Fruit fly (Drosophila melanogaster) whole organism, adult: Measurements from ENCODE around the gene CG15308.
A peak's percentile ranks its signal among the peaks of the same experiment; 100 is the strongest.

Experiments used
- CG11617 ChIP-seq: fragments of 200-800 bp; sonication (Bioruptor generic); optimal IDR thresholded peaks from 2 replicates; lab custom pipeline; 2017; ENCODE audit warnings: mild to moderate bottlenecking, missing biosample characterization, missing genetic modification reagents, missing genetic modification characterization
- CG12768 ChIP-seq: fragments of 200-800 bp; sonication (Bioruptor generic); optimal IDR thresholded peaks from 2 replicates; lab custom pipeline; 2017; ENCODE audit warnings: missing biosample characterization, missing genetic modification characterization, mild to moderate bottlenecking, moderate library complexity, missing genetic modification reagents
- CG14711 ChIP-seq: fragments of 200-800 bp; sonication (Bioruptor generic); optimal IDR thresholded peaks from 2 replicates; lab custom pipeline; 2018; ENCODE audit warnings: missing biosample characterization, mild to moderate bottlenecking, missing genetic modification characterization, moderate library complexity
- CG1620 ChIP-seq: fragments of 200-800 bp; sonication (Bioruptor generic); optimal IDR thresholded peaks from 2 replicates; lab custom pipeline; 2016; ENCODE audit warnings: missing biosample characterization, missing genetic modification characterization
- CG33017 ChIP-seq: fragments of 200-800 bp; sonication (Bioruptor generic); optimal IDR thresholded peaks from 2 replicates; lab custom pipeline; 2018; ENCODE audit warnings: missing biosample characterization, mild to moderate bottlenecking, missing genetic modification characterization, moderate library complexity
- CG5204 ChIP-seq: fragments of 200-800 bp; sonication (Bioruptor generic); optimal IDR thresholded peaks from 2 replicates; lab custom pipeline; 2016; ENCODE audit warnings: missing biosample characterization, missing genetic modification characterization
- CG7045 ChIP-seq: fragments of 200-800 bp; sonication (Bioruptor generic); optimal IDR thresholded peaks from 2 replicates; lab custom pipeline; 2017; ENCODE audit warnings: missing biosample characterization, mild to moderate bottlenecking, missing genetic modification characterization
- CG7101 ChIP-seq: fragments of 200-800 bp; sonication (Bioruptor generic); optimal IDR thresholded peaks from 2 replicates; lab custom pipeline; 2018; ENCODE audit warnings: missing biosample characterization, mild to moderate bottlenecking, missing genetic modification characterization, moderate library complexity
- Clk ChIP-seq: fragments of 200-800 bp; sonication (Bioruptor generic); optimal IDR thresholded peaks from 2 replicates; lab custom pipeline; 2017; ENCODE audit warnings: missing biosample characterization, missing genetic modification characterization
- Crg-1 ChIP-seq: fragments of 200-800 bp; sonication (Bioruptor generic); optimal IDR thresholded peaks from 2 replicates; lab custom pipeline; 2016; ENCODE audit warnings: missing biosample characterization, missing genetic modification characterization
- Hr96 ChIP-seq: fragments of 200-800 bp; sonication (Bioruptor generic); optimal IDR thresholded peaks from 2 replicates; lab custom pipeline; 2016; ENCODE audit warnings: missing biosample characterization, missing genetic modification characterization
- Mnt ChIP-seq: fragments of 200-800 bp; sonication (Bioruptor generic); optimal IDR thresholded peaks from 2 replicates; lab custom pipeline; 2016; ENCODE audit warnings: missing biosample characterization, mild to moderate bottlenecking, missing genetic modification characterization
- bab1 ChIP-seq: fragments of 200-800 bp; sonication (Bioruptor generic); optimal IDR thresholded peaks from 3 replicates; lab custom pipeline; 2019; ENCODE audit warnings: missing biosample characterization, mild to moderate bottlenecking, missing genetic modification characterization, moderate library complexity
- cic ChIP-seq: fragments of 200-800 bp; sonication (Bioruptor generic); optimal IDR thresholded peaks from 2 replicates; lab custom pipeline; 2017; ENCODE audit warnings: missing biosample characterization, mild to moderate bottlenecking, missing genetic modification characterization, moderate library complexity
- cnc ChIP-seq, 2 experiments: fragments of >200 bp; optimal IDR thresholded peaks; 2 replicates each; lab custom pipeline; 2017
- kay ChIP-seq: fragments of 200-800 bp; sonication (Bioruptor generic); peaks from one replicate; lab custom pipeline; 2016; ENCODE audit warnings: missing biosample characterization, missing genetic modification characterization, borderline replicate concordance
- ovo ChIP-seq: fragments of 200-800 bp; sonication (Bioruptor generic); optimal IDR thresholded peaks from 2 replicates; lab custom pipeline; 2016; ENCODE audit warnings: missing biosample characterization, missing genetic modification characterization
- pad ChIP-seq: fragments of 200-800 bp; sonication (Bioruptor generic); optimal IDR thresholded peaks from 3 replicates; lab custom pipeline; 2017; ENCODE audit warnings: missing biosample characterization, missing genetic modification characterization, mild to moderate bottlenecking, moderate library complexity, missing genetic modification reagents
- tj ChIP-seq: fragments of 200-800 bp; sonication (Bioruptor generic); optimal IDR thresholded peaks from 3 replicates; lab custom pipeline; 2017; ENCODE audit warnings: missing biosample characterization, mild to moderate bottlenecking, missing genetic modification characterization, moderate library complexity
- toe ChIP-seq: fragments of 200-800 bp; sonication (Bioruptor generic); optimal IDR thresholded peaks from 2 replicates; lab custom pipeline; 2016; ENCODE audit warnings: missing biosample characterization, missing genetic modification characterization

The CG15308 gene

DNA sequence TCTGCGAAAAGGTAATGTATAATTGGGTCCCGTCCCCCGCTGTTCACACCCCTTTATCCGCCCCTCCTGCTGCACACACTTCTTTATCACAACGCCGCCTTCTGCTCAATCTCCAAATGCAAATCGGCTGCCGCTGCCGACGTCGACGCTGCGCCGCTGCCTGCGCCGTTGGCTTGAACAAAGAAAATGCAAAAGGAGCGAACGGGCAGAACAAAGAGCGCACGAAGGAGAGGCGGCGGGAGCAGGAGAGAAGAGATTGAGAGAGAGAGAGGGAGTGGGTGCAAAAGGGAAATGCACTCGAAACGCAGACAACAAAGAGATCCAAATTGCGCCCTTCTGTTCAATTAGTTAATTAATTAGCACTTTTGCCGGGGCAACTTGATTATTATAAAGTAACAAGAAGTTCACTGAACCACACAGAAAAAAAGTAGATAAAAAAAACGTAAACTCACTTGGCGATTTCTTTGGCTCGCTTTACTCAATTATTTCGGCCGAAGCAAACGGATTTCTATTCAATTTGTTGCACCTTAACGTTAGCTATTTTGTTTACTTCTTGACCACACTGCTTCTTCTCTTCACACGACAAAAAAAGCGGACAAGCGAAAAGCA is 9.3 kb downstream of the CG15308 start:
- TF ChIP-seq tj (peak; percentile 17), CG12768 (GFP tag; lab: Kevin White, UChicago) (no peak)

- TF ChIP-seq CG7045, result no peak
- TF ChIP-seq Crg-1 (GFP tag; lab: Kevin White, UChicago), result no peak
- no peak for TF ChIP-seq CG33017 (tag; lab: Kevin White, UChicago)
- no peak for TF ChIP-seq bab1 (GFP tag; lab: Kevin White, UChicago)
- TF ChIP-seq CG11617 (GFP tag; lab: Kevin White, UChicago), result no peak
- no peak for TF ChIP-seq tj
- TF ChIP-seq pad (GFP tag; lab: Kevin White, UChicago), result no peak
- no peak for TF ChIP-seq kay (GFP tag; lab: Kevin White, UChicago)
- no peak for TF ChIP-seq CG5204 (GFP tag; lab: Kevin White, UChicago)
- no peak for TF ChIP-seq CG12768 (GFP tag; lab: Kevin White, UChicago)
- TF ChIP-seq ovo (GFP tag; lab: Kevin White, UChicago), result no peak
- no peak for TF ChIP-seq Clk (GFP tag; lab: Kevin White, UChicago)
- no peak for TF ChIP-seq CG14711
Observed at dm6 chrX:10206086-10206485, 12.9 kb downstream of the CG15308 start.

- TF ChIP-seq CG11617 (GFP tag; lab: Kevin White, UChicago) (no peak), tj (no peak), CG7101 (no peak), CG1620 (GFP tag; lab: Kevin White, UChicago) (no peak), cic (GFP tag; lab: Kevin White, UChicago) (no peak), CG5204 (GFP tag; lab: Kevin White, UChicago) (no peak), cnc (optimal IDR thresholded peaks at IDR 0.05; lab: Kevin White, UChicago) (no peak), CG12768 (GFP tag; lab: Kevin White, UChicago) (no peak), Clk (GFP tag; lab: Kevin White, UChicago) (no peak), Mnt (no peak), Hr96 (no peak), Crg-1 (GFP tag; lab: Kevin White, UChicago) (no peak), CG7045 (no peak), toe (GFP tag; lab: Kevin White, UChicago) (no peak), kay (GFP tag; lab: Kevin White, UChicago) (no peak), ovo (GFP tag; lab: Kevin White, UChicago) (no peak), CG14711 (no peak)
Observed at dm6 chrX:10202595-10202994, 16.3 kb downstream of the CG15308 start.

DNA sequence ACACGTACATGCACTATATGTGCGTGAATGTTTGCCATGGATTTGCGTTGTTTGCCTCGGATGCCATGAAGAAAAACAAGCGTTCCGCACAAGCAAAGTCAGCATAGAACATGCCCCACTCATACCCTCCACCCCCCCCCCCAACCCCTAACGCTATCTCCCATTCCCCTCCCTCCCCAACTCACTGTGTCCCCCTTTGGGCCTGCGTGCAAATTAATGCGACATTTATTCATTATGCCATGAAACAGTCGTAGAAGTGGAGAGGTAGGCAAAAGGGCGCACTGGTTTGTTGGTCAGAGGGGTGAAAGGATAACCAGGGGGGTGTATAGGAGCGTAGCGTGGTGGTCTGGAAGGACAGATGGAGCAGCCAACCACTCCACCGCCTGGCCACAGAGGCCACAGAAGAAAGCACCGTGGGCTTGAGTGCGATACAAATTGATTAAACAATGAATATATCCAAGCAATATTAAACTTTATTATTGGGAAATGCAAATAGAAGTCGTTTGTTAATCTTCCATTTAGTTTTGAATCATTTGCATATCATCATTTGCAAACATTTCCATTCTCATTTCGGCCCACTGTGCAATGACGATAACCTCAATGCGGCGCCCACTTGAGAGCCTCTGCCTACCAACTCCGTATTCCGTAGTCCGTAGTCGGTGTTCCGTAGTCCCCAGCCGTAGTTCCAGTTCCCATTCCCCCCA is 34.4 kb downstream of the CG15308 start:
- TF ChIP-seq CG1620 (GFP tag; lab: Kevin White, UChicago) (no peak), Crg-1 (GFP tag; lab: Kevin White, UChicago) (no peak), toe (GFP tag; lab: Kevin White, UChicago) (no peak), CG7045 (no peak), CG5204 (GFP tag; lab: Kevin White, UChicago) (no peak), CG7101 (no peak), Hr96 (no peak), CG14711 (no peak), CG12768 (GFP tag; lab: Kevin White, UChicago) (no peak), ovo (GFP tag; lab: Kevin White, UChicago) (no peak), pad (GFP tag; lab: Kevin White, UChicago) (no peak), bab1 (GFP tag; lab: Kevin White, UChicago) (no peak)

- TF ChIP-seq Hr96, result no peak
- no peak for TF ChIP-seq CG14711
- no peak for TF ChIP-seq ovo (GFP tag; lab: Kevin White, UChicago)
- TF ChIP-seq kay (GFP tag; lab: Kevin White, UChicago), result no peak
- TF ChIP-seq bab1 (GFP tag; lab: Kevin White, UChicago), result no peak
- no peak for TF ChIP-seq pad (GFP tag; lab: Kevin White, UChicago)
- no peak for TF ChIP-seq CG11617 (GFP tag; lab: Kevin White, UChicago)
- no peak for TF ChIP-seq CG1620 (GFP tag; lab: Kevin White, UChicago)
- TF ChIP-seq CG7045, result no peak
- no peak for TF ChIP-seq CG12768 (GFP tag; lab: Kevin White, UChicago)
- no peak for TF ChIP-seq CG7101
- TF ChIP-seq cic (GFP tag; lab: Kevin White, UChicago), result no peak
- TF ChIP-seq cnc (optimal IDR thresholded peaks at IDR 0.05; lab: Kevin White, UChicago), result no peak
Observed at dm6 chrX:10182867-10183266, 36.1 kb downstream of the CG15308 start.
